Worm (Caenorhabditis elegans) whole organism, young adult: ENCODE results near the gene epg-4.

ENCODE experiments used
- B0019.2 ChIP-seq: fragments of 200-800 bp; sonication (Bioruptor generic); conservative IDR thresholded peaks from 2 replicates; pipeline ENCODE4 v1.3.6; 2022; ENCODE audit warnings: missing genetic modification reagents, missing genetic modification characterization, missing compliant biosample characterization
- B0035.1 ChIP-seq: sonication (generic microtip); optimal IDR thresholded peaks from 2 replicates; lab custom pipeline; 2016; ENCODE audit warnings: missing genetic modification characterization, mild to moderate bottlenecking, missing compliant biosample characterization, missing genotype, missing genetic modification reagents
- B0261.1 ChIP-seq: sonication (generic microtip); optimal IDR thresholded peaks from 2 replicates; lab custom pipeline; 2016; ENCODE audit warnings: mild to moderate bottlenecking, missing genetic modification characterization, moderate library complexity, missing compliant biosample characterization
- B0336.3 ChIP-seq: fragments of 200-800 bp; sonication (Bioruptor generic); IDR thresholded peaks from 2 replicates; pipeline ENCODE4 v1.3.6; 2022; ENCODE audit warnings: missing genetic modification characterization, missing compliant biosample characterization
- C06A6.2 ChIP-seq: fragments of 200-800 bp; sonication (Bioruptor generic); conservative IDR thresholded peaks from 2 replicates; pipeline ENCODE4 v1.3.6; 2022; ENCODE audit warnings: missing genetic modification characterization, missing compliant biosample characterization
- F10E7.11 ChIP-seq: sonication (generic microtip); optimal IDR thresholded peaks from 2 replicates; lab custom pipeline; 2017; ENCODE audit warnings: mild to moderate bottlenecking, missing genetic modification characterization, moderate library complexity, missing compliant biosample characterization
- F22D6.2 ChIP-seq: sonication (generic microtip); optimal IDR thresholded peaks from 2 replicates; lab custom pipeline; 2016; ENCODE audit warnings: mild to moderate bottlenecking, missing genetic modification characterization, missing compliant biosample characterization
- F49E8.2 ChIP-seq: sonication (generic microtip); optimal IDR thresholded peaks from 3 replicates; lab custom pipeline; 2017; ENCODE audit warnings: missing genetic modification characterization, mild to moderate bottlenecking, missing compliant biosample characterization, antibody characterized with exemption, moderate library complexity; ENCODE audit not compliant: insufficient read depth
- F57C9.4 ChIP-seq: sonication (generic microtip); optimal IDR thresholded peaks from 2 replicates; lab custom pipeline; 2017; ENCODE audit warnings: mild to moderate bottlenecking, missing genetic modification characterization, missing compliant biosample characterization
- T07F8.4 ChIP-seq: sonication (generic microtip); optimal IDR thresholded peaks from 2 replicates; lab custom pipeline; 2016; ENCODE audit warnings: mild to moderate bottlenecking, missing genetic modification characterization, moderate library complexity, missing compliant biosample characterization
- T26A5.8 ChIP-seq: sonication (generic microtip); optimal IDR thresholded peaks from 2 replicates; lab custom pipeline; 2016; ENCODE audit warnings: missing genetic modification characterization, missing compliant biosample characterization
- Y53G8AR.9 ChIP-seq: fragments of 200-800 bp; sonication (Bioruptor generic); conservative IDR thresholded peaks from 2 replicates; pipeline ENCODE4 v1.3.6; 2022; ENCODE audit warnings: missing genetic modification reagents, missing genetic modification characterization, missing compliant biosample characterization
- Y79H2A.3 ChIP-seq: fragments of 200-800 bp; sonication (Bioruptor generic); conservative IDR thresholded peaks from 2 replicates; pipeline ENCODE4 v1.3.6; 2022; ENCODE audit warnings: missing genetic modification reagents, missing genetic modification characterization, missing compliant biosample characterization
- ama-1 ChIP-seq, 3 experiments: fragments of 150-350 bp in 1 of 3; sonication (generic microtip) in 2 of 3; optimal IDR thresholded peaks; 2 replicates each; lab custom pipeline; 2014 to 2018; ENCODE audit warnings: missing biosample characterization in 2 of 3, missing genetic modification characterization in 2 of 3, missing genetic modification reagents in 2 of 3
- aptf-2 ChIP-seq: fragments of 200-800 bp; sonication (Bioruptor generic); conservative IDR thresholded peaks from 2 replicates; pipeline ENCODE4 v1.3.6; 2022; ENCODE audit warnings: missing genetic modification reagents, missing genetic modification characterization, missing compliant biosample characterization
- athp-1 ChIP-seq: sonication (generic microtip); optimal IDR thresholded peaks from 2 replicates; lab custom pipeline; 2017; ENCODE audit warnings: mild to moderate bottlenecking, missing genetic modification characterization, missing compliant biosample characterization
- attf-3 ChIP-seq: fragments of 200-800 bp; sonication (Bioruptor generic); conservative IDR thresholded peaks from 2 replicates; pipeline ENCODE4 v1.3.6; 2022; ENCODE audit warnings: missing genetic modification reagents, missing genetic modification characterization, missing compliant biosample characterization
- bed-1 ChIP-seq: fragments of 200-800 bp; sonication (Bioruptor generic); IDR thresholded peaks from 2 replicates; pipeline ENCODE4 v1.3.6; 2022; ENCODE audit warnings: missing genetic modification reagents, missing genetic modification characterization, missing compliant biosample characterization
- ccch-3 ChIP-seq: fragments of 200-800 bp; sonication (Bioruptor generic); optimal IDR thresholded peaks from 2 replicates; lab custom pipeline; 2018; ENCODE audit warnings: mild to moderate bottlenecking, missing genetic modification characterization, missing compliant biosample characterization
- cebp-2 ChIP-seq: fragments of 200-800 bp; sonication (Bioruptor generic); IDR thresholded peaks from 2 replicates; pipeline ENCODE4 v1.3.6; 2022; ENCODE audit warnings: missing genetic modification characterization, missing compliant biosample characterization
- chd-7 ChIP-seq: sonication (generic microtip); optimal IDR thresholded peaks from 2 replicates; lab custom pipeline; 2016; ENCODE audit warnings: mild to moderate bottlenecking, missing genetic modification characterization, moderate library complexity, missing compliant biosample characterization
- die-1 ChIP-seq: sonication (generic microtip); optimal IDR thresholded peaks from 2 replicates; lab custom pipeline; 2016; ENCODE audit warnings: missing genotype, mild to moderate bottlenecking, missing genetic modification characterization, missing compliant biosample characterization
- dpl-1 ChIP-seq: fragments of 150-350 bp; optimal IDR thresholded peaks from 2 replicates; lab custom pipeline; 2014; ENCODE audit warnings: missing biosample characterization, missing genetic modification reagents, missing genetic modification characterization
- efl-1 ChIP-seq: fragments of 150-350 bp; optimal IDR thresholded peaks from 2 replicates; lab custom pipeline; 2014; ENCODE audit warnings: missing biosample characterization, missing genetic modification reagents, missing genetic modification characterization
- egrh-3 ChIP-seq: fragments of 200-800 bp; sonication (Bioruptor generic); IDR thresholded peaks from 2 replicates; pipeline ENCODE4 v1.3.6; 2022; ENCODE audit warnings: missing genetic modification reagents, missing genetic modification characterization, missing compliant biosample characterization
- ekl-4 ChIP-seq: fragments of 200-800 bp; sonication (Bioruptor generic); IDR thresholded peaks from 2 replicates; pipeline ENCODE4 v1.3.6; 2022; ENCODE audit warnings: missing genetic modification reagents, missing genetic modification characterization, missing compliant biosample characterization
- him-1 ChIP-seq: sonication (generic microtip); optimal IDR thresholded peaks from 2 replicates; lab custom pipeline; 2016; ENCODE audit warnings: missing genotype, missing genetic modification reagents, missing genetic modification characterization, missing compliant biosample characterization
- hrde-1 ChIP-seq: sonication (generic microtip); optimal IDR thresholded peaks from 2 replicates; lab custom pipeline; 2016; ENCODE audit warnings: missing genetic modification characterization, mild to moderate bottlenecking, missing compliant biosample characterization, moderate library complexity, missing genotype, missing genetic modification reagents, borderline replicate concordance
- lag-1 ChIP-seq: fragments of 200-800 bp; sonication (Bioruptor generic); IDR thresholded peaks from 2 replicates; pipeline ENCODE4 v1.3.6; 2022; ENCODE audit warnings: missing genetic modification reagents, missing genetic modification characterization, missing compliant biosample characterization
- lin-54 ChIP-seq: fragments of 200-800 bp; sonication (Bioruptor generic); optimal IDR thresholded peaks from 2 replicates; lab custom pipeline; 2018; ENCODE audit warnings: mild to moderate bottlenecking, missing genetic modification characterization, missing compliant biosample characterization
- mcd-1 ChIP-seq: fragments of 200-800 bp; sonication (Bioruptor generic); IDR thresholded peaks from 2 replicates; pipeline ENCODE4 v1.3.6; 2022; ENCODE audit warnings: missing genetic modification reagents, missing genetic modification characterization, missing compliant biosample characterization
- mes-4 ChIP-seq: sonication (generic microtip); optimal IDR thresholded peaks from 2 replicates; lab custom pipeline; 2016; ENCODE audit warnings: missing genotype, missing genetic modification characterization, missing compliant biosample characterization
- nfya-2 ChIP-seq: fragments of 200-800 bp; sonication (Bioruptor generic); IDR thresholded peaks from 2 replicates; pipeline ENCODE4 v1.3.6; 2022; ENCODE audit warnings: missing genetic modification reagents, missing genetic modification characterization, missing compliant biosample characterization
- nfyb-1 ChIP-seq: fragments of 200-800 bp; sonication (Bioruptor generic); IDR thresholded peaks from 2 replicates; pipeline ENCODE4 v1.3.6; 2022; ENCODE audit warnings: missing genetic modification reagents, missing genetic modification characterization, missing compliant biosample characterization
- nhr-120 ChIP-seq: fragments of 200-800 bp; sonication (Bioruptor generic); IDR thresholded peaks from 2 replicates; pipeline ENCODE4 v1.3.6; 2022; ENCODE audit warnings: missing genetic modification characterization, missing compliant biosample characterization
- nhr-80 ChIP-seq: sonication (generic microtip); optimal IDR thresholded peaks from 2 replicates; lab custom pipeline; 2016; ENCODE audit warnings: missing genetic modification characterization, missing compliant biosample characterization
- nhr-90 ChIP-seq: sonication (generic microtip); optimal IDR thresholded peaks from 2 replicates; lab custom pipeline; 2016; ENCODE audit warnings: missing genotype, mild to moderate bottlenecking, missing genetic modification characterization, missing compliant biosample characterization
- repo-1 ChIP-seq: sonication (generic microtip); optimal IDR thresholded peaks from 2 replicates; lab custom pipeline; 2017; ENCODE audit warnings: mild to moderate bottlenecking, missing genetic modification characterization, missing compliant biosample characterization
- snpc-1.3 ChIP-seq: sonication (generic microtip); optimal IDR thresholded peaks from 2 replicates; lab custom pipeline; 2017; ENCODE audit warnings: missing genetic modification characterization, mild to moderate bottlenecking, missing compliant biosample characterization, antibody characterized with exemption, moderate library complexity, missing genotype, missing genetic modification reagents; ENCODE audit not compliant: insufficient read depth
- somi-1 ChIP-seq: fragments of 200-800 bp; sonication (Bioruptor generic); optimal IDR thresholded peaks from 2 replicates; lab custom pipeline; 2018; ENCODE audit warnings: mild to moderate bottlenecking, missing genetic modification characterization, missing compliant biosample characterization
- unc-130 ChIP-seq: sonication (generic microtip); optimal IDR thresholded peaks from 2 replicates; lab custom pipeline; 2016; ENCODE audit warnings: missing genetic modification reagents, missing genetic modification characterization, missing compliant biosample characterization
- unc-62 ChIP-seq: fragments of 150-350 bp; optimal IDR thresholded peaks from 2 replicates; lab custom pipeline; 2014; ENCODE audit warnings: missing biosample characterization, missing genetic modification reagents, missing genetic modification characterization
- xnd-1 ChIP-seq: sonication (generic microtip); optimal IDR thresholded peaks from 2 replicates; lab custom pipeline; 2016; ENCODE audit warnings: missing genotype, missing genetic modification reagents, missing genetic modification characterization, missing compliant biosample characterization
- ztf-26 ChIP-seq: sonication (generic microtip); optimal IDR thresholded peaks from 2 replicates; lab custom pipeline; 2017; ENCODE audit warnings: missing genetic modification characterization, missing compliant biosample characterization
- ztf-28 ChIP-seq: fragments of 200-800 bp; sonication (Bioruptor generic); IDR thresholded peaks from 2 replicates; pipeline ENCODE4 v1.3.6; 2022; ENCODE audit warnings: missing genetic modification reagents, missing genetic modification characterization, missing compliant biosample characterization
- ztf-6 ChIP-seq: fragments of 200-800 bp; sonication (Bioruptor generic); IDR thresholded peaks from 2 replicates; pipeline ENCODE4 v1.3.6; 2022; ENCODE audit warnings: missing genetic modification reagents, missing genetic modification characterization, missing compliant biosample characterization

Gene epg-4

ce11 chrIII:7138178-7138577 is 43.8 kb upstream of the epg-4 start, which contains the start of gene B0280.11:
Gene B0280.11, minus strand, starts transcription at chrIII:7138278.
- TF ChIP-seq athp-1 (tag; lab: Kevin White, UChicago) (no peak), unc-130 (GFP tag; lab: Kevin White, UChicago) (no peak), die-1 (tag; lab: Kevin White, UChicago) (no peak), efl-1 (GFP tag; lab: Kevin White, UChicago) (no peak), F49E8.2 (tag; lab: Kevin White, UChicago) (no peak), B0261.1 (tag; lab: Kevin White, UChicago) (no peak), B0336.3 (GFP tag; lab: Robert Waterston, UW) (no peak), F10E7.11 (no peak), B0035.1 (no peak), B0019.2 (GFP tag; lab: Robert Waterston, UW) (no peak)

ce11 chrIII:7140228-7140710 is 41.7 kb upstream of the epg-4 start:
- TF ChIP-seq bed-1 (GFP tag; lab: Robert Waterston, UW), result no peak
- TF ChIP-seq ekl-4 (GFP tag; lab: Robert Waterston, UW), result peak; percentile 73
- TF ChIP-seq die-1 (tag; lab: Kevin White, UChicago), result no peak
- TF ChIP-seq F57C9.4 (tag; lab: Kevin White, UChicago), result no peak
- no peak for TF ChIP-seq B0019.2 (GFP tag; lab: Robert Waterston, UW)
- no peak for TF ChIP-seq dpl-1
- no peak for TF ChIP-seq T07F8.4 (tag; lab: Kevin White, UChicago)
- TF ChIP-seq athp-1 (tag; lab: Kevin White, UChicago), result peak; percentile 28
- TF ChIP-seq C06A6.2 (GFP tag; lab: Robert Waterston, UW), result no peak
- TF ChIP-seq him-1 (tag; lab: Kevin White, UChicago), result peak; percentile 62
- TF ChIP-seq somi-1 (GFP tag; lab: Kevin White, UChicago), result no peak
- no peak for TF ChIP-seq ccch-3 (GFP tag; lab: Kevin White, UChicago)
- TF ChIP-seq lin-54 (GFP tag; lab: Kevin White, UChicago), result peak; percentile 67
- TF ChIP-seq xnd-1, result no peak
- TF ChIP-seq attf-3, result peak; percentile 50; the same call in 1 of the 2 replicates
- TF ChIP-seq unc-62 (GFP tag; lab: Kevin White, UChicago), result no peak
- TF ChIP-seq chd-7, result no peak
- TF ChIP-seq snpc-1.3 (tag; lab: Kevin White, UChicago), result peak; percentile 89
- no peak for TF ChIP-seq F10E7.11
- no peak for TF ChIP-seq F22D6.2 (tag; lab: Kevin White, UChicago)
- 0 out of 2 replicates have a peak, but pooled peaks have one; percentile 14 for TF ChIP-seq ztf-28
- TF ChIP-seq Y53G8AR.9, result peak; percentile 51; the same call in 1 of the 2 replicates
- no peak for TF ChIP-seq aptf-2 (GFP tag; lab: Robert Waterston, UW)
- TF ChIP-seq cebp-2, result no peak
- TF ChIP-seq mes-4 (tag; lab: Kevin White, UChicago), result no peak
- peak; percentile 75 for TF ChIP-seq hrde-1 (tag; lab: Kevin White, UChicago)
- no peak for TF ChIP-seq nhr-120 (GFP tag; lab: Robert Waterston, UW)
- TF ChIP-seq ztf-6, result no peak
- TF ChIP-seq lag-1, result no peak
- TF ChIP-seq nhr-80 (tag; lab: Kevin White, UChicago), result no peak
- TF ChIP-seq nfyb-1, result peak; percentile 72
- no peak for TF ChIP-seq Y79H2A.3 (GFP tag; lab: Robert Waterston, UW)
- TF ChIP-seq nfya-2 (GFP tag; lab: Robert Waterston, UW), result no peak
- peak; percentile 8 for TF ChIP-seq ama-1 (optimal IDR thresholded peaks at IDR 0.05; lab: Kevin White, UChicago)
- no peak for TF ChIP-seq ama-1 (GFP tag; optimal IDR thresholded peaks at IDR 0.05; lab: Kevin White, UChicago)
- no peak for TF ChIP-seq egrh-3 (GFP tag; lab: Robert Waterston, UW)
- peak; percentile 39 for TF ChIP-seq repo-1 (tag; lab: Kevin White, UChicago)
- TF ChIP-seq mcd-1 (GFP tag; lab: Robert Waterston, UW), result peak; percentile 55
- TF ChIP-seq T26A5.8 (tag; lab: Kevin White, UChicago), result no peak
- no peak for TF ChIP-seq nhr-90
- TF ChIP-seq ztf-26, result no peak
- TF ChIP-seq B0336.3 (GFP tag; lab: Robert Waterston, UW), result peak; percentile 66; the same call in 1 of the 2 replicates
- TF ChIP-seq efl-1 (GFP tag; lab: Kevin White, UChicago), result no peak
